Worm (Caenorhabditis elegans): ENCODE data around the gene Y6E2A.10.
"Not testable (repeated sequence)": the region's sequence is repeated elsewhere in the genome, so short reads cannot be mapped to it uniquely, and the experiment has no call there.

Y6E2A.10 gene

ce11 chrV:15769072-15769471 is 38.7 kb upstream of the Y6E2A.10 start, which contains the start of gene F57A10.4:
Gene F57A10.4 (plus strand): TSS chrV:15769438.
- TF ChIP-seq madf-6 (GFP tag; IDR thresholded peaks at IDR 0.05), result peak; percentile 38; the same call in 1 of the 2 replicates
- TF ChIP-seq ztf-18 (tag; optimal IDR thresholded peaks at IDR 0.05), result peak; percentile 35
- TF ChIP-seq D2030.7 (GFP tag; IDR thresholded peaks at IDR 0.05), result peak; percentile 46; the same call in 1 of the 2 replicates
- peak; percentile 29; the same call in 1 of the 2 replicates for TF ChIP-seq ceh-91 (GFP tag; IDR thresholded peaks at IDR 0.05)
- peak; percentile 36; the same call in 1 of the 2 replicates for TF ChIP-seq mcd-1 (GFP tag; IDR thresholded peaks at IDR 0.05)
- TF ChIP-seq K11D2.4 (GFP tag; IDR thresholded peaks at IDR 0.05), result no peak
- no peak for TF ChIP-seq hmg-1.2 (GFP tag; IDR thresholded peaks at IDR 0.05)
- peak; percentile 85 for TF ChIP-seq ceh-100 (GFP tag; IDR thresholded peaks at IDR 0.05)
- no peak for TF ChIP-seq F52B5.7 (tag; optimal IDR thresholded peaks at IDR 0.05)
- no peak for TF ChIP-seq ekl-4 (GFP tag; IDR thresholded peaks at IDR 0.05)
- TF ChIP-seq nfya-2 (GFP tag; IDR thresholded peaks at IDR 0.05), result no peak
- no peak for TF ChIP-seq aptf-3 (GFP tag; IDR thresholded peaks at IDR 0.05)
- TF ChIP-seq efl-1 (GFP tag; optimal IDR thresholded peaks at IDR 0.05), result peak; percentile 45

ce11 chrV:15767385-15767784 is 37.0 kb upstream of the Y6E2A.10 start:
- TF ChIP-seq egl-18 (GFP tag; IDR thresholded peaks at IDR 0.05), result 0 out of 2 replicates have a peak, but pooled peaks have one; percentile 29
- peak; percentile 74 for TF ChIP-seq F39B2.1 (GFP tag; IDR thresholded peaks at IDR 0.05)
- TF ChIP-seq Y56A3A.18 (GFP tag; IDR thresholded peaks at IDR 0.05), result peak; percentile 66
- TF ChIP-seq ekl-4 (GFP tag; IDR thresholded peaks at IDR 0.05), result peak; percentile 85
- peak; percentile 60 for TF ChIP-seq B0261.1 (tag; optimal IDR thresholded peaks at IDR 0.05)
- TF ChIP-seq nfyb-1 (GFP tag; IDR thresholded peaks at IDR 0.05), result peak; percentile 87
- peak; percentile 95; the same call in 1 of the 2 replicates for TF ChIP-seq aptf-3 (GFP tag; IDR thresholded peaks at IDR 0.05)
- 0 out of 2 replicates have a peak, but pooled peaks have one; percentile 40 for TF ChIP-seq ceh-40 (GFP tag; IDR thresholded peaks at IDR 0.05)
- 0 out of 2 replicates have a peak, but pooled peaks have one; percentile 60 for TF ChIP-seq sea-2 (GFP tag; IDR thresholded peaks at IDR 0.05)
- TF ChIP-seq hmg-20 (GFP tag; IDR thresholded peaks at IDR 0.05), result peak; percentile 75
- peak; percentile 80 for TF ChIP-seq rcor-1 (GFP tag; IDR thresholded peaks at IDR 0.05)
- peak; percentile 94; the same call in 1 of the 2 replicates for TF ChIP-seq cebp-2 (GFP tag; IDR thresholded peaks at IDR 0.05)
- TF ChIP-seq B0336.3 (GFP tag; IDR thresholded peaks at IDR 0.05), result 0 out of 2 replicates have a peak, but pooled peaks have one; percentile 30
- peak; percentile 80 for TF ChIP-seq ztf-18 (tag; optimal IDR thresholded peaks at IDR 0.05)
- TF ChIP-seq ceh-91 (GFP tag; IDR thresholded peaks at IDR 0.05), result 0 out of 2 replicates have a peak, but pooled peaks have one; percentile 19
- peak; percentile 74 for TF ChIP-seq ceh-100 (GFP tag; IDR thresholded peaks at IDR 0.05)
- peak; percentile 27; the same call in 1 of the 2 replicates for TF ChIP-seq F33H1.4 (GFP tag; IDR thresholded peaks at IDR 0.05)
- peak; percentile 22 for TF ChIP-seq mes-4 (tag; optimal IDR thresholded peaks at IDR 0.05)
- peak; percentile 82 for TF ChIP-seq tbp1 (GFP tag; optimal IDR thresholded peaks at IDR 0.05)
- TF ChIP-seq ztf-28 (GFP tag; IDR thresholded peaks at IDR 0.05), result peak; percentile 77; the same call in 1 of the 2 replicates
- TF ChIP-seq hrde-1 (tag; optimal IDR thresholded peaks at IDR 0.05; ENCODE audit: borderline replicate concordance), result peak; percentile 17
- TF ChIP-seq hsf-1 (GFP tag; IDR thresholded peaks at IDR 0.05), result peak; percentile 69
- TF ChIP-seq lir-1 (GFP tag; conservative IDR thresholded peaks at IDR 0.05), result 0 out of 2 replicates have a peak, but pooled peaks have one; percentile 37
- TF ChIP-seq pbrm-1 (GFP tag; IDR thresholded peaks at IDR 0.05), result peak; percentile 76
- TF ChIP-seq rpc-1 (optimal IDR thresholded peaks at IDR 0.05); cebp-1 (tag; optimal IDR thresholded peaks at IDR 0.05): not testable (repeated sequence)
- TF ChIP-seq rpc-1 (tag; optimal IDR thresholded peaks at IDR 0.05), result peak; percentile 61
- peak; percentile 84 for TF ChIP-seq C17E4.6 (GFP tag; IDR thresholded peaks at IDR 0.05)
- TF ChIP-seq bed-2 (GFP tag; IDR thresholded peaks at IDR 0.05), result peak; percentile 85
- TF ChIP-seq Y53F4B.3 (GFP tag; IDR thresholded peaks at IDR 0.05), result peak; percentile 76
- peak; percentile 41; the same call in 1 of the 2 replicates for TF ChIP-seq egrh-3 (GFP tag; IDR thresholded peaks at IDR 0.05)
- peak; percentile 72; the same call in 1 of the 2 replicates for TF ChIP-seq ztf-25 (GFP tag; IDR thresholded peaks at IDR 0.05)
- peak; percentile 28 for TF ChIP-seq die-1 (tag; optimal IDR thresholded peaks at IDR 0.05)
- TF ChIP-seq Y95B8A.8 (GFP tag; IDR thresholded peaks at IDR 0.05), result peak; percentile 69; the same call in 1 of the 2 replicates
- peak; percentile 19 for TF ChIP-seq nhr-90 (tag; optimal IDR thresholded peaks at IDR 0.05)
- peak; percentile 86; the same call in 1 of the 2 replicates for TF ChIP-seq nhr-120 (GFP tag; IDR thresholded peaks at IDR 0.05)
- peak; percentile 89 for TF ChIP-seq D2030.7 (GFP tag; IDR thresholded peaks at IDR 0.05)
- TF ChIP-seq lin-54 (GFP tag; optimal IDR thresholded peaks at IDR 0.05), result peak; percentile 52
- TF ChIP-seq cebp-1 (GFP tag; IDR thresholded peaks at IDR 0.05), result peak; percentile 59
- TF ChIP-seq madf-6 (GFP tag; IDR thresholded peaks at IDR 0.05), result peak; percentile 79

Measured in whole organism, young adult.